Fruit fly (Drosophila melanogaster) whole organism, pupa: ENCODE measurements around the gene sloth2.

Experiments used
- CG10348 ChIP-seq: fragments of 200-800 bp; sonication (Bioruptor generic); IDR thresholded peaks from 2 replicates; pipeline ENCODE4 v1.3.6; 2022; ENCODE audit warnings: missing biosample characterization, missing genetic modification characterization
- CG12605 ChIP-seq: fragments of 200-800 bp; sonication (Bioruptor generic); IDR thresholded peaks from 2 replicates; pipeline ENCODE4 v1.3.6; 2022; ENCODE audit warnings: missing biosample characterization, missing genetic modification characterization
- CG13204 ChIP-seq: fragments of 200-800 bp; sonication (Bioruptor generic); optimal IDR thresholded peaks from 2 replicates; lab custom pipeline; 2018; ENCODE audit warnings: missing biosample characterization, mild to moderate bottlenecking, missing genetic modification characterization, moderate library complexity
- CG14655 ChIP-seq: fragments of 200-800 bp; sonication (Bioruptor generic); optimal IDR thresholded peaks from 3 replicates; lab custom pipeline; 2017; ENCODE audit warnings: mild to moderate bottlenecking, missing biosample characterization, missing genetic modification reagents, missing genetic modification characterization
- CG15710 ChIP-seq: fragments of 200-800 bp; sonication (Bioruptor generic); optimal IDR thresholded peaks from 2 replicates; lab custom pipeline; 2018; ENCODE audit warnings: missing biosample characterization, mild to moderate bottlenecking, missing genetic modification characterization, moderate library complexity
- CG17806 ChIP-seq: fragments of 200-800 bp; sonication (Bioruptor generic); optimal IDR thresholded peaks from 2 replicates; lab custom pipeline; 2018; ENCODE audit warnings: missing biosample characterization, mild to moderate bottlenecking, missing genetic modification characterization, moderate library complexity
- CG32121 ChIP-seq: fragments of 200-800 bp; sonication (Bioruptor generic); IDR thresholded peaks from 2 replicates; pipeline ENCODE4 v1.3.6; 2022; ENCODE audit warnings: missing biosample characterization, missing genetic modification characterization
- CG34367 ChIP-seq: fragments of 200-800 bp; sonication (Bioruptor generic); optimal IDR thresholded peaks from 2 replicates; lab custom pipeline; 2018; ENCODE audit warnings: missing biosample characterization, mild to moderate bottlenecking, missing genetic modification characterization
- CG4496 ChIP-seq: fragments of 200-800 bp; sonication (Bioruptor generic); IDR thresholded peaks from 3 replicates; pipeline ENCODE4 v1.3.6; 2022; ENCODE audit warnings: missing biosample characterization, missing genetic modification characterization
- CG8159 ChIP-seq: fragments of 200-800 bp; sonication (Bioruptor generic); optimal IDR thresholded peaks from 3 replicates; lab custom pipeline; 2018; ENCODE audit warnings: missing biosample characterization, mild to moderate bottlenecking, missing genetic modification characterization, moderate library complexity
- CG8301 ChIP-seq: fragments of 200-800 bp; sonication (Bioruptor generic); optimal IDR thresholded peaks from 2 replicates; lab custom pipeline; 2018; ENCODE audit warnings: missing biosample characterization, mild to moderate bottlenecking, missing genetic modification characterization
- CG9948 ChIP-seq: fragments of 200-800 bp; sonication (Bioruptor generic); optimal IDR thresholded peaks from 2 replicates; lab custom pipeline; 2018; ENCODE audit warnings: missing biosample characterization, mild to moderate bottlenecking, missing genetic modification characterization, moderate library complexity
- D1 ChIP-seq: fragments of 200-800 bp; sonication (Bioruptor generic); optimal IDR thresholded peaks from 2 replicates; lab custom pipeline; 2018; ENCODE audit warnings: missing biosample characterization, mild to moderate bottlenecking, missing genetic modification characterization, moderate library complexity
- EcR ChIP-seq: fragments of 200-800 bp; sonication (Bioruptor generic); optimal IDR thresholded peaks from 3 replicates; lab custom pipeline; 2019; ENCODE audit warnings: missing biosample characterization, missing genetic modification characterization, mild to moderate bottlenecking, moderate library complexity, missing genetic modification reagents
- Ets98B ChIP-seq: fragments of 200-800 bp; sonication (Bioruptor generic); IDR thresholded peaks from 2 replicates; pipeline ENCODE4 v1.3.6; 2022; ENCODE audit warnings: missing biosample characterization, missing genetic modification characterization
- Pif1A ChIP-seq: fragments of 200-800 bp; sonication (Bioruptor generic); optimal IDR thresholded peaks from 3 replicates; lab custom pipeline; 2016; ENCODE audit warnings: missing biosample characterization, missing genetic modification characterization
- Pif1B ChIP-seq: fragments of 200-800 bp; sonication (Bioruptor generic); optimal IDR thresholded peaks from 3 replicates; lab custom pipeline; 2016; ENCODE audit warnings: missing biosample characterization, missing genetic modification characterization
- Snoo ChIP-seq: fragments of 200-800 bp; sonication (Bioruptor generic); optimal IDR thresholded peaks from 3 replicates; lab custom pipeline; 2017; ENCODE audit warnings: missing biosample characterization, mild to moderate bottlenecking, missing genetic modification characterization, inconsistent platforms
- fd96Ca ChIP-seq: fragments of 200-800 bp; sonication (Bioruptor generic); IDR thresholded peaks from 3 replicates; pipeline ENCODE4 v1.3.6; 2022; ENCODE audit warnings: missing biosample characterization, missing genetic modification characterization
- gl ChIP-seq: fragments of 200-800 bp; sonication (Bioruptor generic); optimal IDR thresholded peaks from 2 replicates; lab custom pipeline; 2018; ENCODE audit warnings: missing biosample characterization, mild to moderate bottlenecking, missing genetic modification characterization
- rn ChIP-seq: fragments of 200-800 bp; sonication (Bioruptor generic); IDR thresholded peaks from 2 replicates; pipeline ENCODE4 v1.3.6; 2022; ENCODE audit warnings: missing biosample characterization, missing genetic modification characterization

sloth2 gene

dm6 chrX:6998492-6998852, 12.7 kb upstream of the sloth2 start, which contains the start of gene Inx2:
Gene Inx2, plus strand, starts transcription at chrX:6998672.
- TF ChIP-seq fd96Ca (GFP tag; lab: Robert Waterston, UW) (0 out of 3 replicates have a peak, but pooled peaks have one; percentile 28), CG8301 (no peak), EcR (GFP tag; lab: Kevin White, UChicago) (peak; percentile 64), CG10348 (GFP tag; lab: Robert Waterston, UW) (no peak), Ets98B (GFP tag; lab: Robert Waterston, UW) (peak; percentile 78), gl (tag; lab: Kevin White, UChicago) (peak; percentile 56), CG34367 (no peak), CG12605 (GFP tag; lab: Robert Waterston, UW) (peak; percentile 80), CG32121 (GFP tag; lab: Robert Waterston, UW) (peak; percentile 63), Pif1A (peak; percentile 58), Snoo (tag; lab: Kevin White, UChicago) (no peak), CG13204 (GFP tag; lab: Kevin White, UChicago) (peak; percentile 58), CG15710 (no peak), CG4496 (GFP tag; lab: Robert Waterston, UW) (peak; percentile 76; the same call in 2 of the 3 replicates), CG8159 (no peak), Pif1B (no peak), CG17806 (tag; lab: Kevin White, UChicago) (no peak), rn (GFP tag; lab: Robert Waterston, UW) (no peak), D1 (tag; lab: Kevin White, UChicago) (no peak), CG9948 (tag; lab: Kevin White, UChicago) (no peak), CG14655 (no peak)

dm6 chrX:7000444-7001134, 10.6 kb upstream of the sloth2 start:
- TF ChIP-seq CG15710 (peak; percentile 40), CG34367 (peak; percentile 28), CG10348 (GFP tag; lab: Robert Waterston, UW) (no peak), CG14655 (peak; percentile 67), Pif1A (peak; percentile 41), rn (GFP tag; lab: Robert Waterston, UW) (no peak), CG8301 (peak; percentile 46), gl (tag; lab: Kevin White, UChicago) (no peak), CG4496 (GFP tag; lab: Robert Waterston, UW) (no peak), EcR (GFP tag; lab: Kevin White, UChicago) (peak; percentile 33), CG9948 (tag; lab: Kevin White, UChicago) (peak; percentile 20), CG17806 (tag; lab: Kevin White, UChicago) (no peak), CG8159 (peak; percentile 47)

DNA sequence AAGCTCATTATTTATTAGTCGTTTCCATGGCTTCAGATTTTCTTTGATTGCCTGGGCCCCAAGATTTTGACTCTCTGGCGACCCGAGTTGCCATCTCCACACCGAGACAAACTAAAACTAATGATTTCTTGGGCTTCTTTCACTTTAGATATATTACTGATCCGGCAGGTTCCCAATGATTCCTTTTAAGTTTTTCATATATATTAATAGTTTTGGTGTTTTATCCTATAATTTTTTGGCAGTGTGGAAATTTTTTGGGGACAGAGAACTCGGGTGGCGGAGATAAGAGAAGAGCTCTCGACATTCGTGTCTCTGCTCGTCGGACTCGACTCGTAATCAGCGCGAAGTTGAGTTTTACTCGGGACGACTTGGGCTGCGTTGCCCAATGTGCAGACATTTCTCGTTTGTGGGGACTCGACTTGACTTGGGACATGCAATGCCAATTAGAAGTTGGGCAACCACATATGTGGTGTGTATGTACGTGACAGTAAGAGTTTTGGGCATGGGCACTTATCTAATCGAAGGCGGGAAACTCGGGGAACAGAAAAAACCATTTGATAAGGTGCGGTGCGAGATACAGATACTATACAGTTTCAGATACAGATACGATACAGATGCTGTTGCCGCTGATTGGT, 9.9 kb upstream of the sloth2 start:
- TF ChIP-seq Snoo (tag; lab: Kevin White, UChicago) (no peak), Pif1B (peak; percentile 55), CG4496 (GFP tag; lab: Robert Waterston, UW) (peak; percentile 64; the same call in 1 of the 3 replicates), Ets98B (GFP tag; lab: Robert Waterston, UW) (peak; percentile 37), CG12605 (GFP tag; lab: Robert Waterston, UW) (no peak), CG34367 (no peak), CG8159 (peak; percentile 4), CG32121 (GFP tag; lab: Robert Waterston, UW) (peak; percentile 61; the same call in 1 of the 2 replicates), fd96Ca (GFP tag; lab: Robert Waterston, UW) (peak; percentile 65), CG13204 (GFP tag; lab: Kevin White, UChicago) (no peak), CG9948 (tag; lab: Kevin White, UChicago) (no peak), CG10348 (GFP tag; lab: Robert Waterston, UW) (no peak), rn (GFP tag; lab: Robert Waterston, UW) (no peak), D1 (tag; lab: Kevin White, UChicago) (no peak), CG17806 (tag; lab: Kevin White, UChicago) (no peak), CG15710 (peak; percentile 27), CG14655 (peak; percentile 37), Pif1A (no peak)

- TF ChIP-seq CG10348 (GFP tag; lab: Robert Waterston, UW): no peak
- TF ChIP-seq CG15710: no peak
- no peak for TF ChIP-seq CG14655
- no peak for TF ChIP-seq Snoo (tag; lab: Kevin White, UChicago)
- TF ChIP-seq CG34367: no peak
- no peak for TF ChIP-seq CG4496 (GFP tag; lab: Robert Waterston, UW)
- no peak for TF ChIP-seq EcR (GFP tag; lab: Kevin White, UChicago)
- TF ChIP-seq CG32121 (GFP tag; lab: Robert Waterston, UW): no peak
- TF ChIP-seq CG12605 (GFP tag; lab: Robert Waterston, UW): no peak
- TF ChIP-seq Pif1B: no peak
- no peak for TF ChIP-seq CG17806 (tag; lab: Kevin White, UChicago)
- TF ChIP-seq, all 21 proteins: peak for 0
These were observed 7.0 kb upstream of the sloth2 start for dm6 chrX:7004101-7004700.

DNA sequence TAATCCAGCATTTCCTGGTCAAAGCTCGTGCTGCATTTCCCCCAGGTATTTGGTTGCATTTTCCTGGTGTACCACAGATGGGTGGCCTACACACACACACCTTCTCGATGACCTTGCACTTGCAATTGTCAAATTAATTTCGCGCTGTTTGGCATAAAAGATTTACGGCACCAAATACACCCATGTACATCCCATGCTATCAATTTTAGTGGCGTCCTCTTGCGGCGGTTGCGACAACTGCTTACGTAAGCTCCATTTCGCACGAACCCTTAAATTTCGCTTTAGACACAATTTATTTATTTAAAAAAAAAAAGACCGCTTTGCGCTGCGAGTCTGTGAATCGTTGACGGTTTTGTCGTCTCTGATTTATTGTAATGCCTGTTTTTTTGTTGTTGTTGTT, 5.7 kb upstream of the sloth2 start:
- TF ChIP-seq Ets98B (GFP tag; lab: Robert Waterston, UW): no peak
- no peak for TF ChIP-seq CG34367
- TF ChIP-seq CG4496 (GFP tag; lab: Robert Waterston, UW): no peak
- TF ChIP-seq CG32121 (GFP tag; lab: Robert Waterston, UW): no peak
